Fruit fly (Drosophila melanogaster) whole organism, embryonic: Measurements from ENCODE around the gene CG34450.

Experiments used
- CG11695 ChIP-seq: fragments of 200-800 bp; sonication (Bioruptor generic); IDR thresholded peaks from 3 replicates; pipeline ENCODE4 v1.3.6; 2022; ENCODE audit warnings: missing biosample characterization, missing genetic modification characterization
- CG11696 ChIP-seq: fragments of 200-800 bp; sonication (Bioruptor generic); IDR thresholded peaks from 2 replicates; pipeline ENCODE4 v1.3.6; 2022; ENCODE audit warnings: missing biosample characterization, missing genetic modification characterization
- CG12942 ChIP-seq: fragments of 200-800 bp; sonication (Bioruptor generic); optimal IDR thresholded peaks from 3 replicates; lab custom pipeline; 2016; ENCODE audit warnings: missing biosample characterization, missing genetic modification characterization
- CG14667 ChIP-seq: fragments of 200-800 bp; sonication (Bioruptor generic); IDR thresholded peaks from 2 replicates; pipeline ENCODE4 v1.3.6; 2022; ENCODE audit warnings: missing biosample characterization, missing genetic modification characterization
- CG17612 ChIP-seq: fragments of 200-800 bp; sonication (Bioruptor generic); IDR thresholded peaks from 2 replicates; pipeline ENCODE4 v1.3.6; 2022; ENCODE audit warnings: missing biosample characterization, missing genetic modification characterization
- CG1832 ChIP-seq: fragments of 200-800 bp; sonication (Bioruptor generic); optimal IDR thresholded peaks from 2 replicates; lab custom pipeline; 2017; ENCODE audit warnings: missing biosample characterization, mild to moderate bottlenecking, missing genetic modification characterization, inconsistent platforms
- CG32532 ChIP-seq: fragments of 200-800 bp; sonication (Bioruptor generic); IDR thresholded peaks from 2 replicates; pipeline ENCODE4 v1.3.6; 2022; ENCODE audit warnings: missing biosample characterization, missing genetic modification characterization
- CG3281 ChIP-seq: fragments of 200-800 bp; sonication (Bioruptor generic); optimal IDR thresholded peaks from 3 replicates; lab custom pipeline; 2017; ENCODE audit warnings: missing biosample characterization, mild to moderate bottlenecking, missing genetic modification characterization
- CG34224 ChIP-seq: fragments of 200-800 bp; sonication (Bioruptor generic); IDR thresholded peaks from 3 replicates; pipeline ENCODE4 v1.3.6; 2022; ENCODE audit warnings: missing biosample characterization, missing genetic modification characterization; ENCODE audit not compliant: partially characterized antibody
- CG3726 ChIP-seq: fragments of 200-800 bp; sonication (Bioruptor generic); IDR thresholded peaks from 3 replicates; pipeline ENCODE4, ENCODE4 v1.3.6; 2022; ENCODE audit warnings: missing biosample characterization, missing genetic modification characterization
- CG4328 ChIP-seq: fragments of 200-800 bp; sonication (Bioruptor generic); optimal IDR thresholded peaks from 3 replicates; lab custom pipeline; 2017; ENCODE audit warnings: missing biosample characterization, missing genetic modification reagents, missing genetic modification characterization
- CG4360 ChIP-seq: fragments of 200-800 bp; sonication (Bioruptor generic); IDR thresholded peaks from 2 replicates; pipeline ENCODE4 v1.3.6; 2022; ENCODE audit warnings: missing biosample characterization, missing genetic modification characterization
- CG43689 ChIP-seq: fragments of 200-800 bp; sonication (Bioruptor generic); IDR thresholded peaks from 2 replicates; pipeline ENCODE4 v1.3.6; 2022; ENCODE audit warnings: missing biosample characterization, missing genetic modification characterization
- CG4707 ChIP-seq: fragments of 200-800 bp; sonication (Bioruptor generic); optimal IDR thresholded peaks from 2 replicates; lab custom pipeline; 2018; ENCODE audit warnings: missing biosample characterization, mild to moderate bottlenecking, missing genetic modification characterization, moderate library complexity
- Camta ChIP-seq: fragments of 200-800 bp; sonication (Bioruptor generic); optimal IDR thresholded peaks from 2 replicates; lab custom pipeline; 2016; ENCODE audit warnings: missing biosample characterization, missing genetic modification characterization
- Deaf1 ChIP-seq: fragments of 200-800 bp; optimal IDR thresholded peaks from 3 replicates; lab custom pipeline; 2019; ENCODE audit warnings: missing biosample characterization, mild to moderate bottlenecking, missing genetic modification characterization, moderate library complexity
- Dll ChIP-seq: fragments of 200-800 bp; sonication (Bioruptor generic); IDR thresholded peaks from 4 replicates; pipeline ENCODE4 v1.3.6; 2022; ENCODE audit warnings: missing biosample characterization, missing genetic modification characterization; ENCODE audit not compliant: partially characterized antibody
- Elba2 ChIP-seq: fragments of 200-800 bp; sonication (Bioruptor generic); optimal IDR thresholded peaks from 3 replicates; lab custom pipeline; 2016; ENCODE audit warnings: missing biosample characterization, missing genetic modification characterization
- Fer1 ChIP-seq: fragments of 200-800 bp; sonication (Bioruptor generic); optimal IDR thresholded peaks from 2 replicates; lab custom pipeline; 2017; ENCODE audit warnings: missing biosample characterization, mild to moderate bottlenecking, missing genetic modification characterization
- HHEX ChIP-seq: fragments of 200-800 bp; sonication (Bioruptor generic); optimal IDR thresholded peaks from 3 replicates; lab custom pipeline; 2017; ENCODE audit warnings: missing biosample characterization, mild to moderate bottlenecking, missing genetic modification characterization, missing genetic modification reagents
- HLH3B ChIP-seq: fragments of 200-800 bp; sonication (Bioruptor generic); IDR thresholded peaks from 2 replicates; pipeline ENCODE4 v1.3.6; 2022; ENCODE audit warnings: missing biosample characterization, missing genetic modification characterization
- Hr51 ChIP-seq, 2 experiments: fragments of 200-800 bp; sonication (Bioruptor generic); optimal IDR thresholded peaks; 2 replicates in 1 of 2; 3 replicates in 1 of 2; lab custom pipeline; 2016 to 2018; ENCODE audit warnings: missing biosample characterization in 2 of 2, missing genetic modification characterization in 2 of 2, mild to moderate bottlenecking in 1 of 2, moderate library complexity in 1 of 2
- Jarid2 ChIP-seq: fragments of 200-800 bp; sonication (Bioruptor generic); optimal IDR thresholded peaks from 3 replicates; lab custom pipeline; 2017; ENCODE audit warnings: mild to moderate bottlenecking, missing biosample characterization, missing genetic modification reagents, missing genetic modification characterization
- Nf-YA ChIP-seq: fragments of 200-800 bp; sonication (Bioruptor generic); IDR thresholded peaks from 2 replicates; pipeline ENCODE4 v1.3.6; 2022; ENCODE audit warnings: missing biosample characterization, missing genetic modification characterization
- PHDP ChIP-seq: fragments of 200-800 bp; sonication (Bioruptor generic); optimal IDR thresholded peaks from 3 replicates; lab custom pipeline; 2018; ENCODE audit warnings: missing biosample characterization, mild to moderate bottlenecking, missing genetic modification characterization, moderate library complexity
- Side ChIP-seq: fragments of 200-800 bp; sonication (Bioruptor generic); optimal IDR thresholded peaks from 2 replicates; lab custom pipeline; 2016; ENCODE audit warnings: missing biosample characterization, missing genetic modification characterization
- Sin3A ChIP-seq: fragments of >200 bp; optimal IDR thresholded peaks from 2 replicates; lab custom pipeline; 2018
- Sox100B ChIP-seq: fragments of 200-800 bp; sonication (Bioruptor generic); optimal IDR thresholded peaks from 3 replicates; lab custom pipeline; 2018; ENCODE audit warnings: missing biosample characterization, mild to moderate bottlenecking, missing genetic modification characterization
- amos ChIP-seq: fragments of 200-800 bp; sonication (Bioruptor generic); IDR thresholded peaks from 2 replicates; pipeline ENCODE4 v1.3.6; 2022; ENCODE audit warnings: missing biosample characterization, missing genetic modification characterization; ENCODE audit not compliant: partially characterized antibody
- bbx ChIP-seq: fragments of 200-800 bp; sonication (Bioruptor generic); IDR thresholded peaks from 2 replicates; pipeline ENCODE4 v1.3.6; 2022; ENCODE audit warnings: missing biosample characterization, missing genetic modification characterization; ENCODE audit not compliant: partially characterized antibody
- bcd ChIP-seq: fragments of 200-800 bp; sonication (Bioruptor generic); optimal IDR thresholded peaks from 2 replicates; lab custom pipeline; 2017; ENCODE audit warnings: missing biosample characterization, mild to moderate bottlenecking, missing genetic modification characterization
- br ChIP-seq: fragments of >200 bp; optimal IDR thresholded peaks from 2 replicates; lab custom pipeline; 2017
- chinmo ChIP-seq: fragments of 200-800 bp; sonication (Bioruptor generic); IDR thresholded peaks from 4 replicates; pipeline ENCODE4 v1.3.6; 2022; ENCODE audit warnings: missing biosample characterization, missing genetic modification characterization; ENCODE audit not compliant: partially characterized antibody
- chm ChIP-seq: fragments of 200-800 bp; sonication (Bioruptor generic); IDR thresholded peaks from 2 replicates; pipeline ENCODE4 v1.3.6; 2022; ENCODE audit warnings: missing biosample characterization, missing genetic modification characterization
- dan ChIP-seq: fragments of 200-800 bp; sonication (Bioruptor generic); IDR thresholded peaks from 2 replicates; pipeline ENCODE4 v1.3.6; 2022; ENCODE audit warnings: missing biosample characterization, missing genetic modification characterization
- eyg ChIP-seq: fragments of 200-800 bp; sonication (Bioruptor generic); optimal IDR thresholded peaks from 3 replicates; lab custom pipeline; 2016; ENCODE audit warnings: missing biosample characterization, missing genetic modification characterization
- gsb-n ChIP-seq: fragments of 200-800 bp; sonication (Bioruptor generic); optimal IDR thresholded peaks from 3 replicates; lab custom pipeline; 2018; ENCODE audit warnings: missing biosample characterization, mild to moderate bottlenecking, missing genetic modification characterization
- hbn ChIP-seq: fragments of 200-800 bp; sonication (Bioruptor generic); IDR thresholded peaks from 2 replicates; pipeline ENCODE4 v1.3.6; 2022; ENCODE audit warnings: missing biosample characterization, missing genetic modification characterization; ENCODE audit not compliant: partially characterized antibody
- jigr1 ChIP-seq: fragments of 200-800 bp; sonication (Bioruptor generic); IDR thresholded peaks from 3 replicates; pipeline ENCODE4 v1.3.6; 2022; ENCODE audit warnings: missing biosample characterization, missing genetic modification characterization
- mld ChIP-seq: fragments of 200-800 bp; sonication (Bioruptor generic); IDR thresholded peaks from 3 replicates; pipeline ENCODE4 v1.3.6; 2022; ENCODE audit warnings: missing biosample characterization, missing genetic modification characterization; ENCODE audit not compliant: partially characterized antibody
- row ChIP-seq: fragments of 200-800 bp; sonication (Bioruptor generic); IDR thresholded peaks from 3 replicates; pipeline ENCODE4 v1.3.6; 2022; ENCODE audit warnings: missing biosample characterization, missing genetic modification characterization
- salm ChIP-seq: fragments of 200-800 bp; sonication (Bioruptor generic); optimal IDR thresholded peaks from 2 replicates; lab custom pipeline; 2018; ENCODE audit warnings: missing biosample characterization, mild to moderate bottlenecking, missing genetic modification characterization
- sc ChIP-seq, 3 experiments: fragments of >200 bp in 2 of 3; fragments of 200-800 bp in 1 of 3; sonication (Bioruptor generic) in 1 of 3; optimal IDR thresholded peaks; 2 replicates in 2 of 3; 3 replicates in 1 of 3; lab custom pipeline; 2017; ENCODE audit warnings: mild to moderate bottlenecking in 1 of 3, missing biosample characterization in 1 of 3, missing genetic modification characterization in 1 of 3, missing genetic modification reagents in 1 of 3
- slp2 ChIP-seq: fragments of 200-800 bp; sonication (Bioruptor generic); optimal IDR thresholded peaks from 2 replicates; lab custom pipeline; 2016; ENCODE audit warnings: missing biosample characterization, missing genetic modification characterization
- tap ChIP-seq: fragments of 200-800 bp; optimal IDR thresholded peaks from 3 replicates; lab custom pipeline; 2019; ENCODE audit warnings: missing biosample characterization, mild to moderate bottlenecking, missing genetic modification characterization, moderate library complexity
- trh ChIP-seq: fragments of 200-800 bp; sonication (Bioruptor generic); optimal IDR thresholded peaks from 2 replicates; lab custom pipeline; 2016; ENCODE audit warnings: missing biosample characterization, missing genetic modification characterization
- tx ChIP-seq: fragments of 200-800 bp; sonication (Bioruptor generic); optimal IDR thresholded peaks from 2 replicates; lab custom pipeline; 2016; ENCODE audit warnings: missing biosample characterization, missing genetic modification characterization
- unc-4 ChIP-seq: fragments of 200-800 bp; sonication (Bioruptor generic); IDR thresholded peaks from 2 replicates; pipeline ENCODE4 v1.3.6; 2022; ENCODE audit warnings: missing biosample characterization, missing genetic modification characterization; ENCODE audit not compliant: partially characterized antibody
- yki ChIP-seq: fragments of >200 bp; optimal IDR thresholded peaks from 3 replicates; lab custom pipeline; 2018
- zfh2 ChIP-seq: fragments of 200-800 bp; sonication (Bioruptor generic); optimal IDR thresholded peaks from 2 replicates; lab custom pipeline; 2016; ENCODE audit warnings: missing biosample characterization, missing genetic modification characterization

The CG34450 gene

dm6 chrX:9284024-9284738 is 46.1 kb downstream of the CG34450 start, which contains the start of gene lz (continued):
- no peak for TF ChIP-seq CG11696 (GFP tag; lab: Robert Waterston, UW)
- TF ChIP-seq amos (GFP tag; lab: Robert Waterston, UW), result no peak
- TF ChIP-seq unc-4 (GFP tag; lab: Robert Waterston, UW), result no peak
- TF ChIP-seq bcd (GFP tag; lab: Kevin White, UChicago), result no peak
- no peak for TF ChIP-seq mld
- TF ChIP-seq Fer1 (GFP tag; lab: Kevin White, UChicago), result no peak
- TF ChIP-seq Side (GFP tag; lab: Kevin White, UChicago), result no peak
- TF ChIP-seq jigr1 (GFP tag; lab: Robert Waterston, UW), result no peak
- no peak for TF ChIP-seq eyg (GFP tag; lab: Kevin White, UChicago)
- peak; percentile 16; the same call in 1 of the 2 replicates for TF ChIP-seq hbn (GFP tag; lab: Robert Waterston, UW)
- no peak for TF ChIP-seq CG17612 (GFP tag; lab: Robert Waterston, UW)
- no peak for TF ChIP-seq row (GFP tag; lab: Robert Waterston, UW)
- TF ChIP-seq chm (GFP tag; lab: Robert Waterston, UW), result no peak
- TF ChIP-seq CG1832 (GFP tag; lab: Kevin White, UChicago), result peak; percentile 63
- no peak for TF ChIP-seq CG4360
- peak; percentile 15 for TF ChIP-seq gsb-n
- TF ChIP-seq dan, result no peak
- TF ChIP-seq CG34224 (GFP tag; lab: Robert Waterston, UW), result 0 out of 3 replicates have a peak, but pooled peaks have one; percentile 19
- no peak for TF ChIP-seq CG3281
- TF ChIP-seq yki (lab: Kevin White, UChicago), result peak; percentile 73
- TF ChIP-seq trh, result no peak
- no peak for TF ChIP-seq CG43689
- TF ChIP-seq PHDP (tag; lab: Kevin White, UChicago), result no peak
- no peak for TF ChIP-seq CG32532 (GFP tag; lab: Robert Waterston, UW)
- TF ChIP-seq HHEX, result no peak
- TF ChIP-seq sc (optimal IDR thresholded peaks at IDR 0.05; lab: Kevin White, UChicago), result no peak
- TF ChIP-seq sc (GFP tag; optimal IDR thresholded peaks at IDR 0.05; lab: Kevin White, UChicago), result no peak
- TF ChIP-seq CG4707 (GFP tag; lab: Kevin White, UChicago), result no peak
- TF ChIP-seq Sox100B, result no peak
- TF ChIP-seq CG11695 (GFP tag; lab: Robert Waterston, UW), result no peak
- TF ChIP-seq tx (GFP tag; lab: Kevin White, UChicago), result no peak
- TF ChIP-seq br (lab: Kevin White, UChicago), result no peak
- TF ChIP-seq Elba2 (GFP tag; lab: Kevin White, UChicago), result peak; percentile 43
- TF ChIP-seq HLH3B, result no peak
- no peak for TF ChIP-seq Hr51 (GFP tag; optimal IDR thresholded peaks at IDR 0.05; lab: Kevin White, UChicago)
- no peak for TF ChIP-seq tap (tag; lab: Kevin White, UChicago)
- peak; percentile 56; the same call in 1 of the 4 replicates for TF ChIP-seq Dll (GFP tag; lab: Robert Waterston, UW)
- TF ChIP-seq bbx (GFP tag; lab: Robert Waterston, UW), result no peak
- TF ChIP-seq CG14667 (GFP tag; lab: Robert Waterston, UW), result no peak
- TF ChIP-seq chinmo, result 0 out of 4 replicates have a peak, but pooled peaks have one; percentile 52
- TF ChIP-seq CG12942 (GFP tag; lab: Kevin White, UChicago), result no peak
- TF ChIP-seq Deaf1 (tag; lab: Kevin White, UChicago), result peak; percentile 86
- TF ChIP-seq zfh2 (GFP tag; lab: Kevin White, UChicago), result no peak
- TF ChIP-seq Sin3A (lab: Kevin White, UChicago), result no peak
- peak; percentile 62 for TF ChIP-seq Jarid2 (GFP tag; lab: Kevin White, UChicago)
- TF ChIP-seq CG3726 (GFP tag; lab: Robert Waterston, UW), result no peak
- TF ChIP-seq salm (tag; lab: Kevin White, UChicago), result no peak
- TF ChIP-seq slp2 (GFP tag; lab: Kevin White, UChicago), result no peak
- no peak for TF ChIP-seq CG4328 (GFP tag; lab: Kevin White, UChicago)
- peak; percentile 37; the same call in 1 of the 2 replicates for TF ChIP-seq Nf-YA (GFP tag; lab: Robert Waterston, UW)
- TF ChIP-seq Camta (GFP tag; lab: Kevin White, UChicago), result no peak
